Fruit fly (Drosophila melanogaster): ENCODE measurements around the gene Pbp95.

dm6 chr3R:8037896-8038295 is 24.3 kb downstream of the Pbp95 start:
- TF ChIP-seq CG34367 (tag; optimal IDR thresholded peaks at IDR 0.05): peak; percentile 22
- TF ChIP-seq CG12605 (GFP tag; IDR thresholded peaks at IDR 0.05): peak; percentile 79
- peak; percentile 81 for TF ChIP-seq CG32121 (GFP tag; IDR thresholded peaks at IDR 0.05)
- TF ChIP-seq CG9948 (tag; optimal IDR thresholded peaks at IDR 0.05): peak; percentile 49
- no peak for TF ChIP-seq EcR (GFP tag; optimal IDR thresholded peaks at IDR 0.05)
- TF ChIP-seq CG13204 (GFP tag; optimal IDR thresholded peaks at IDR 0.05): no peak
- no peak; the same call in 1 of the 2 replicates for TF ChIP-seq CG10348 (GFP tag; IDR thresholded peaks at IDR 0.05)
- TF ChIP-seq Pif1A (GFP tag; optimal IDR thresholded peaks at IDR 0.05): peak; percentile 40
- peak; percentile 37 for TF ChIP-seq Pif1B (GFP tag; optimal IDR thresholded peaks at IDR 0.05)
- TF ChIP-seq CG17806 (tag; optimal IDR thresholded peaks at IDR 0.05): peak; percentile 59
- TF ChIP-seq CG8159 (tag; optimal IDR thresholded peaks at IDR 0.05): peak; percentile 64
- TF ChIP-seq fd96Ca (GFP tag; IDR thresholded peaks at IDR 0.05): peak; percentile 43; the same call in 2 of the 3 replicates
- TF ChIP-seq Ets98B (GFP tag; IDR thresholded peaks at IDR 0.05): peak; percentile 85
- TF ChIP-seq Snoo (tag; optimal IDR thresholded peaks at IDR 0.05): peak; percentile 1

Measured in whole organism, pupa.